Fruit fly (Drosophila melanogaster) Kc167 (cell line): ENCODE results near the gene Sas-6.

Experiments used
- h ChIP-seq: fragments of >200 bp; optimal IDR thresholded peaks from 3 replicates; lab custom pipeline; 2018; ENCODE audit warnings: missing external identifiers
- insv ChIP-seq: fragments of >200 bp; optimal IDR thresholded peaks from 3 replicates; lab custom pipeline; 2018; ENCODE audit warnings: missing external identifiers

dm6 chr3R:30021009-30021408, 25.9 kb downstream of the Sas-6 start:
- TF ChIP-seq insv (lab: Kevin White, UChicago) (no peak), h (no peak)
